Fruit fly (Drosophila melanogaster) Kc167 (cell line): ENCODE data around the gene CG5024.

Experiments
- Myc ChIP-seq: fragments of >200 bp; optimal IDR thresholded peaks from 2 replicates; lab custom pipeline; 2017; ENCODE audit warnings: missing external identifiers
- Sin3A ChIP-seq: fragments of >200 bp; optimal IDR thresholded peaks from 2 replicates; lab custom pipeline; 2018; ENCODE audit warnings: missing external identifiers
- h ChIP-seq: fragments of >200 bp; optimal IDR thresholded peaks from 3 replicates; lab custom pipeline; 2018; ENCODE audit warnings: missing external identifiers
- insv ChIP-seq: fragments of >200 bp; optimal IDR thresholded peaks from 3 replicates; lab custom pipeline; 2018; ENCODE audit warnings: missing external identifiers
- psq ChIP-seq: fragments of >200 bp; optimal IDR thresholded peaks from 2 replicates; lab custom pipeline; 2017; ENCODE audit warnings: missing external identifiers
- ttk ChIP-seq: sonication (Bioruptor generic); optimal IDR thresholded peaks from 2 replicates; lab custom pipeline; 2017; ENCODE audit warnings: missing external identifiers

DNA sequence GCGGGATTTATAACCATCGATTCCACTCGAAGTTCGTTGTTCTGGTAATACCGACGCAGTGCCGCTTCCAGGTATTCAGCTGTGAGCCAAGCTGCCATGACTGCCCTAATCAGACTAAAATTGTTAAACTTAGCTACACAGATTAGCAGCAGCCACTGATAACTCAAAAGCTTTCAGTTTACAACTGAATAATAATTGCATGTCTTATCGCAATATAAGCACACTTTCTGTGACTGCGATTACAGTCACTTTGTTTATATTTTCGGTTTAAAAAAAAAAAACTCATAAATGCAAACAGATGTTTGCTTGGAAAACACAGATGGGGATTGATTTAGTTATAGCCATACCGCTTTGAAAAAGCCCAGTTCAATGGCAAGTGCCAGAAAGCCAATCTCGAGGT, 21.5 kb upstream of the CG5024 start, which contains the start of gene CG31380:
- TF ChIP-seq ttk (no peak), insv (no peak), Sin3A (no peak), psq (lab: Kevin White, UChicago) (no peak), Myc (lab: Kevin White, UChicago) (no peak), h (lab: Kevin White, UChicago) (no peak)
